Worm (Caenorhabditis elegans) whole organism, L4/young adult: ENCODE data around the gene trk-1.

ENCODE experiments used
- W03F9.2 ChIP-seq: fragments of 150-350 bp; optimal IDR thresholded peaks from 2 replicates; lab custom pipeline; 2014; ENCODE audit warnings: missing biosample characterization, missing genetic modification characterization
- dao-5 ChIP-seq: sonication (generic microtip); optimal IDR thresholded peaks from 2 replicates; lab custom pipeline; 2016; ENCODE audit warnings: missing genotype, missing genetic modification characterization, moderate library complexity, missing compliant biosample characterization
- him-1 ChIP-seq: sonication (generic microtip); optimal IDR thresholded peaks from 2 replicates; lab custom pipeline; 2016; ENCODE audit warnings: missing genotype, missing genetic modification reagents, missing genetic modification characterization, missing compliant biosample characterization

- TF ChIP-seq him-1 (tag; lab: Kevin White, UChicago) (no peak), W03F9.2 (tag; lab: Kevin White, UChicago) (peak; percentile 34), dao-5 (tag; lab: Kevin White, UChicago) (no peak)
Measured at ce11 chrX:8944078-8944477, 6.7 kb downstream of the trk-1 start.
